Worm (Caenorhabditis elegans) whole organism, L4 larva: ENCODE data around the gene acs-10.

Experiments used
- T20F7.1 ChIP-seq: fragments of 200-800 bp; sonication (Bioruptor generic); optimal IDR thresholded peaks from 2 replicates; lab custom pipeline; 2018; ENCODE audit warnings: mild to moderate bottlenecking, missing genetic modification characterization, missing compliant biosample characterization
- T26A8.4 ChIP-seq: fragments of 200-800 bp; sonication (Bioruptor generic); IDR thresholded peaks from 2 replicates; pipeline ENCODE4 v1.3.6; 2022; ENCODE audit warnings: missing genetic modification characterization, missing compliant biosample characterization
- Y48G9A.11 ChIP-seq: fragments of 200-800 bp; sonication (Bioruptor generic); IDR thresholded peaks from 2 replicates; pipeline ENCODE4 v1.3.6; 2022; ENCODE audit warnings: missing genetic modification reagents, missing genetic modification characterization, missing compliant biosample characterization
- Y5F2A.4 ChIP-seq: fragments of 200-800 bp; sonication (Bioruptor generic); optimal IDR thresholded peaks from 2 replicates; lab custom pipeline; 2018; ENCODE audit warnings: mild to moderate bottlenecking, missing genetic modification characterization, missing compliant biosample characterization
- ZK546.5 ChIP-seq, 2 experiments: sonication (generic microtip); optimal IDR thresholded peaks; 2 replicates each; lab custom pipeline; 2017; ENCODE audit warnings: missing biosample characterization in 2 of 2, missing genetic modification characterization in 2 of 2
- aha-1 ChIP-seq: fragments of 150-350 bp; peaks from one replicate; lab custom pipeline; 2014; ENCODE audit warnings: missing biosample characterization, missing genetic modification characterization
- ceh-28 ChIP-seq: fragments of 150-350 bp; optimal IDR thresholded peaks from 2 replicates; lab custom pipeline; 2014; ENCODE audit warnings: missing biosample characterization, missing genetic modification reagents, missing genetic modification characterization
- ctbp-1 ChIP-seq: fragments of 200-800 bp; sonication (Bioruptor generic); IDR thresholded peaks from 2 replicates; pipeline ENCODE4 v1.3.6; 2022; ENCODE audit warnings: missing genetic modification reagents, missing genetic modification characterization, missing compliant biosample characterization
- daf-12 ChIP-seq: fragments of 150-350 bp; optimal IDR thresholded peaks from 2 replicates; lab custom pipeline; 2014; ENCODE audit warnings: missing biosample characterization, missing genetic modification reagents, missing genetic modification characterization
- daf-16 ChIP-seq, 3 experiments: sonication (generic microtip); optimal IDR thresholded peaks; 2 replicates each; lab custom pipeline; 2016 to 2017; ENCODE audit warnings: missing genetic modification characterization in 3 of 3, missing genetic modification reagents in 3 of 3, mild to moderate bottlenecking in 2 of 3, missing compliant biosample characterization in 2 of 3, missing biosample characterization in 1 of 3, moderate library complexity in 1 of 3
- dmd-6 ChIP-seq: fragments of 200-800 bp; sonication (Bioruptor generic); IDR thresholded peaks from 2 replicates; pipeline ENCODE4 v1.3.6; 2022; ENCODE audit warnings: missing genetic modification reagents, missing genetic modification characterization, missing compliant biosample characterization
- dpl-1 ChIP-seq: fragments of 150-350 bp; optimal IDR thresholded peaks from 2 replicates; lab custom pipeline; 2014; ENCODE audit warnings: missing biosample characterization, missing genetic modification reagents, missing genetic modification characterization
- egl-27 ChIP-seq: sonication (generic microtip); optimal IDR thresholded peaks from 3 replicates; lab custom pipeline; 2017; ENCODE audit warnings: missing biosample characterization, missing genetic modification reagents, missing genetic modification characterization
- fkh-10 ChIP-seq: fragments of 150-350 bp; optimal IDR thresholded peaks from 2 replicates; lab custom pipeline; 2014; ENCODE audit warnings: missing biosample characterization, missing genetic modification reagents, missing genetic modification characterization
- gei-8 ChIP-seq: fragments of 200-800 bp; sonication (Bioruptor generic); optimal IDR thresholded peaks from 2 replicates; lab custom pipeline; 2018; ENCODE audit warnings: mild to moderate bottlenecking, missing genetic modification characterization, missing compliant biosample characterization
- hif-1 ChIP-seq, 2 experiments: sonication (generic microtip); optimal IDR thresholded peaks; 2 replicates each; lab custom pipeline; 2016 to 2017; ENCODE audit warnings: missing compliant biosample characterization in 2 of 2, missing genetic modification characterization in 2 of 2, missing genetic modification reagents in 2 of 2, missing genotype in 2 of 2, mild to moderate bottlenecking in 1 of 2
- hlh-11 ChIP-seq: fragments of 200-800 bp; sonication (Bioruptor generic); optimal IDR thresholded peaks from 2 replicates; lab custom pipeline; 2018; ENCODE audit warnings: mild to moderate bottlenecking, missing genetic modification characterization, missing compliant biosample characterization
- hlh-30 ChIP-seq: sonication (generic microtip); optimal IDR thresholded peaks from 2 replicates; lab custom pipeline; 2017; ENCODE audit warnings: antibody characterized with exemption, mild to moderate bottlenecking, missing genetic modification characterization, missing compliant biosample characterization; ENCODE audit not compliant: insufficient read depth
- jun-1 ChIP-seq: fragments of 150-350 bp; optimal IDR thresholded peaks from 2 replicates; lab custom pipeline; 2014; ENCODE audit warnings: missing biosample characterization, missing genetic modification reagents, missing genetic modification characterization
- lim-7 ChIP-seq: fragments of 200-800 bp; sonication (Bioruptor generic); IDR thresholded peaks from 2 replicates; pipeline ENCODE4 v1.3.6; 2022; ENCODE audit warnings: missing genetic modification characterization, missing compliant biosample characterization
- madf-9 ChIP-seq: fragments of 200-800 bp; sonication (Bioruptor generic); conservative IDR thresholded peaks from 2 replicates; pipeline ENCODE4 v1.3.6; 2022; ENCODE audit warnings: missing genetic modification reagents, missing genetic modification characterization, missing compliant biosample characterization
- mes-2 ChIP-seq: sonication (generic microtip); optimal IDR thresholded peaks from 2 replicates; lab custom pipeline; 2016; ENCODE audit warnings: missing genotype, mild to moderate bottlenecking, missing genetic modification characterization, missing compliant biosample characterization; ENCODE audit not compliant: poor library complexity, severe bottlenecking
- mxl-3 ChIP-seq: fragments of 200-800 bp; sonication (Bioruptor generic); optimal IDR thresholded peaks from 2 replicates; lab custom pipeline; 2018; ENCODE audit warnings: mild to moderate bottlenecking, missing genetic modification characterization, missing compliant biosample characterization
- nhr-102 ChIP-seq: sonication (generic microtip); optimal IDR thresholded peaks from 2 replicates; lab custom pipeline; 2016; ENCODE audit warnings: mild to moderate bottlenecking, missing genetic modification characterization, moderate library complexity, missing compliant biosample characterization
- nhr-237 ChIP-seq: sonication (generic microtip); optimal IDR thresholded peaks from 2 replicates; lab custom pipeline; 2017; ENCODE audit warnings: missing biosample characterization, missing genetic modification characterization
- nhr-42 ChIP-seq: fragments of 200-800 bp; sonication (Bioruptor generic); IDR thresholded peaks from 2 replicates; pipeline ENCODE4 v1.3.6; 2022; ENCODE audit warnings: missing genetic modification characterization, missing compliant biosample characterization
- nhr-6 ChIP-seq: fragments of 150-350 bp; optimal IDR thresholded peaks from 2 replicates; lab custom pipeline; 2014; ENCODE audit warnings: missing biosample characterization, missing genetic modification characterization
- nhr-76 ChIP-seq: fragments of 150-350 bp; optimal IDR thresholded peaks from 2 replicates; lab custom pipeline; 2014; ENCODE audit warnings: missing biosample characterization, missing genetic modification characterization
- nhr-77 ChIP-seq: fragments of 150-350 bp; optimal IDR thresholded peaks from 2 replicates; lab custom pipeline; 2014; ENCODE audit warnings: missing biosample characterization, missing genetic modification characterization
- saeg-2 ChIP-seq: fragments of 200-800 bp; sonication (Bioruptor generic); IDR thresholded peaks from 2 replicates; pipeline ENCODE4 v1.3.6; 2022; ENCODE audit warnings: missing genetic modification reagents, missing genetic modification characterization, missing compliant biosample characterization
- snpc-1.2 ChIP-seq: fragments of 200-800 bp; sonication (Bioruptor generic); IDR thresholded peaks from 2 replicates; pipeline ENCODE4 v1.3.6; 2022; ENCODE audit warnings: missing genetic modification reagents, missing genetic modification characterization, missing compliant biosample characterization
- spr-1 ChIP-seq: sonication (generic microtip); optimal IDR thresholded peaks from 2 replicates; lab custom pipeline; 2016; ENCODE audit warnings: mild to moderate bottlenecking, missing genetic modification characterization, missing compliant biosample characterization
- tra-1 ChIP-seq: fragments of 200-800 bp; sonication (Bioruptor generic); IDR thresholded peaks from 2 replicates; pipeline ENCODE4 v1.3.6; 2022; ENCODE audit warnings: missing genetic modification reagents, missing genetic modification characterization, missing compliant biosample characterization
- unc-39 ChIP-seq: sonication (generic microtip); optimal IDR thresholded peaks from 2 replicates; lab custom pipeline; 2017; ENCODE audit warnings: missing biosample characterization, missing genetic modification characterization
- unc-62 ChIP-seq, 3 experiments: fragments of 150-350 bp in 1 of 3; sonication (generic microtip); optimal IDR thresholded peaks in 2 of 3; peaks in 1 of 3; 1 replicate in 1 of 3; 2 replicates in 2 of 3; lab custom pipeline; 2014 to 2017; ENCODE audit warnings: missing biosample characterization in 3 of 3, missing genetic modification characterization in 3 of 3, missing genetic modification reagents in 3 of 3, missing genotype in 1 of 3
- ztf-7 ChIP-seq: fragments of 150-350 bp; optimal IDR thresholded peaks from 2 replicates; lab custom pipeline; 2014; ENCODE audit warnings: missing biosample characterization, missing genetic modification characterization

The acs-10 gene

ce11 chrV:14146199-14146598 is at the start of gene acs-10:
Gene acs-10 (plus strand): TSS chrV:14146499.
- TF ChIP-seq dmd-6 (no peak), unc-39 (no peak), T26A8.4 (GFP tag; lab: Robert Waterston, UW) (no peak), ZK546.5 (tag; optimal IDR thresholded peaks at IDR 0.05; lab: Kevin White, UChicago) (no peak), ztf-7 (no peak), hif-1 (tag; optimal IDR thresholded peaks at IDR 0.05; lab: Kevin White, UChicago) (no peak), lim-7 (GFP tag; lab: Robert Waterston, UW) (no peak), dpl-1 (GFP tag; lab: Kevin White, UChicago) (no peak), jun-1 (no peak), mxl-3 (no peak), nhr-6 (no peak), ctbp-1 (GFP tag; lab: Robert Waterston, UW) (no peak), mes-2 (tag; lab: Kevin White, UChicago) (no peak), nhr-76 (tag; lab: Kevin White, UChicago) (no peak), nhr-42 (GFP tag; lab: Robert Waterston, UW) (no peak), snpc-1.2 (GFP tag; lab: Robert Waterston, UW) (no peak), hlh-30 (tag; lab: Kevin White, UChicago) (no peak), madf-9 (GFP tag; lab: Robert Waterston, UW) (no peak)

ce11 chrV:14097358-14097757 is 48.9 kb upstream of the acs-10 start:
- TF ChIP-seq egl-27 (tag; lab: Kevin White, UChicago): no peak
- TF ChIP-seq unc-62 (GFP tag; optimal IDR thresholded peaks at IDR 0.05 in 1 of 2; lab: Kevin White, UChicago): peak in 1 of 2 experiments; percentile 45
- TF ChIP-seq unc-62 (tag; optimal IDR thresholded peaks at IDR 0.05; lab: Kevin White, UChicago): no peak
- no peak for TF ChIP-seq Y5F2A.4 (GFP tag; lab: Kevin White, UChicago)
- no peak for TF ChIP-seq tra-1
- no peak for TF ChIP-seq spr-1
- TF ChIP-seq Y48G9A.11 (GFP tag; lab: Robert Waterston, UW): no peak
- TF ChIP-seq fkh-10: no peak
- no peak for TF ChIP-seq gei-8 (GFP tag; lab: Kevin White, UChicago)

ce11 chrV:14098519-14098918 is 47.8 kb upstream of the acs-10 start, which contains the start of the genes D1086.2 and D1086.1:
Gene D1086.2 (minus strand): TSS chrV:14098668.
Gene D1086.1 (plus strand): TSS chrV:14098858.
- TF ChIP-seq daf-12 (tag; lab: Kevin White, UChicago): no peak
- TF ChIP-seq mes-2 (tag; lab: Kevin White, UChicago): no peak
- TF ChIP-seq jun-1: no peak
- TF ChIP-seq ceh-28 (tag; lab: Kevin White, UChicago): no peak
- TF ChIP-seq saeg-2 (GFP tag; lab: Robert Waterston, UW): no peak
- TF ChIP-seq aha-1: peak; percentile 39
- TF ChIP-seq nhr-237 (tag; lab: Kevin White, UChicago): no peak
- no peak for TF ChIP-seq nhr-102 (tag; lab: Kevin White, UChicago)
- no peak for TF ChIP-seq lim-7 (GFP tag; lab: Robert Waterston, UW)
- TF ChIP-seq daf-16 (GFP tag; optimal IDR thresholded peaks at IDR 0.05; lab: Kevin White, UChicago): peak in 1 of 2 experiments; percentile 94
- TF ChIP-seq daf-16 (tag; optimal IDR thresholded peaks at IDR 0.05; lab: Kevin White, UChicago): no peak

ce11 chrV:14100886-14101285 is 45.4 kb upstream of the acs-10 start, which contains the start of gene D1086.12:
Gene D1086.12 (plus strand): TSS chrV:14101186.
- TF ChIP-seq nhr-77: no peak
- TF ChIP-seq T20F7.1 (GFP tag; lab: Kevin White, UChicago): no peak
- peak; percentile 23 for TF ChIP-seq hlh-11
- TF ChIP-seq daf-16 (GFP tag; optimal IDR thresholded peaks at IDR 0.05; lab: Kevin White, UChicago): peak in 1 of 2 experiments; percentile 59
- TF ChIP-seq daf-16 (tag; optimal IDR thresholded peaks at IDR 0.05; lab: Kevin White, UChicago): no peak
- TF ChIP-seq, all 104 proteins: peak for 2
